Fruit fly (Drosophila melanogaster): ENCODE data around the gene CG8012.

CG8012 gene

DNA sequence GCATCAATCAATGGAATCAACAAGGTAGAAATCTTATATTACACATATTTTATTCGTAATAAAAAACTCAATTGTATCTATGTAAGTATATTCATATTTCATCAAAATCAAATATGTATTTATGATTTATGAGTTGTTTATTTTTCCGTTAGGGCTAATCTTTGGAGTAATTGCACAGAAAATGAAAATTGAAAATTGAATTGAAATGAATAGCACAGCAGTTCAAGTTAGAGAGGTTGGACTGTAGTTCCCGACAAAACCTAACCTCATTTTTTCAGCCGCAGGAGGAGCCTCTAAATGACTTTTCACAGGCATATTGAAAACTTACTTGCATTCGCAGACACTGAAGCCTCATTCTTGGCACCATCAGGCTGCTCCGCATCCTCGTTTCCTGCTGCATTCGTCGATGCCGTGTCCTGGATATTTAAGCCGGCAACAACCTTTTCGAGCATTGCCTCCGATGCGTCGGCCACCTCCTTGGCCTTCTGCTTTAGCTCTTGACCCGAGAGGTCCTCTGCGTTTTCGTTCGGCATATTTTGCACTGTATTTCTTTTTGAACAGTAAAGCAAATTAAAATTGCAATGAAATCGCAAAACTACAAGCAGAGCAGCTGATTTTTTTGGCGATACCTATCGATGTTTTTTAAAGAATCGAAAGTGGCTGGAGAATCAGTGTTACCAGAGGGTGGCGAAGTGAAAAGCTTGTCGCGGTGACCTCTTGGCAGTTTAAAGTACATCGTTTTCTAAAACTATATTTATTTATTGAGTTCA is 37.1 kb upstream of the CG8012 start, which contains the start of gene Nmt (continued):
- TF ChIP-seq CG8478 (optimal IDR thresholded peaks at IDR 0.05) (no peak), Mes4 (GFP tag; optimal IDR thresholded peaks at IDR 0.05) (no peak), CG31224 (GFP tag; IDR thresholded peaks at IDR 0.05) (no peak), CG32767 (GFP tag; IDR thresholded peaks at IDR 0.05) (no peak), tll (GFP tag; optimal IDR thresholded peaks at IDR 0.05) (no peak), CG12071 (GFP tag; optimal IDR thresholded peaks at IDR 0.05) (no peak), slp2 (GFP tag; optimal IDR thresholded peaks at IDR 0.05) (no peak), CG14965 (GFP tag; optimal IDR thresholded peaks at IDR 0.05; ENCODE audit: borderline replicate concordance) (no peak), Max (GFP tag; optimal IDR thresholded peaks at IDR 0.05) (no peak), ash1 (GFP tag; optimal IDR thresholded peaks at IDR 0.05) (no peak), dimm (GFP tag; IDR thresholded peaks at IDR 0.05) (no peak), CG10462 (GFP tag; optimal IDR thresholded peaks at IDR 0.05) (no peak), luna (GFP tag; optimal IDR thresholded peaks at IDR 0.05) (no peak), Dip3 (GFP tag; optimal IDR thresholded peaks at IDR 0.05) (peak; percentile 4), nmo (GFP tag; optimal IDR thresholded peaks at IDR 0.05) (no peak), ara (GFP tag; IDR thresholded peaks at IDR 0.05) (no peak), sens-2 (GFP tag; IDR thresholded peaks at IDR 0.05) (0 out of 2 replicates have a peak, but pooled peaks have one; percentile 20), CG30020 (tag; optimal IDR thresholded peaks at IDR 0.05) (no peak), tin (GFP tag; optimal IDR thresholded peaks at IDR 0.05) (no peak), bcd (GFP tag; optimal IDR thresholded peaks at IDR 0.05) (no peak), slou (GFP tag; optimal IDR thresholded peaks at IDR 0.05) (no peak), Sry-β (GFP tag; optimal IDR thresholded peaks at IDR 0.05) (no peak), odd (GFP tag; optimal IDR thresholded peaks at IDR 0.05) (no peak), CG4328 (GFP tag; optimal IDR thresholded peaks at IDR 0.05) (no peak), grn (GFP tag; optimal IDR thresholded peaks at IDR 0.05) (no peak), CG10543 (GFP tag; optimal IDR thresholded peaks at IDR 0.05) (no peak), CG17385 (GFP tag; optimal IDR thresholded peaks at IDR 0.05) (peak; percentile 17), CG1603 (tag; optimal IDR thresholded peaks at IDR 0.05) (peak; percentile 33), dm (GFP tag; optimal IDR thresholded peaks at IDR 0.05) (no peak), Hr78 (GFP tag; optimal IDR thresholded peaks at IDR 0.05) (peak in 1 of 2 experiments; percentile 18), kni (GFP tag; optimal IDR thresholded peaks at IDR 0.05) (no peak), CG13775 (GFP tag; optimal IDR thresholded peaks at IDR 0.05) (peak; percentile 7), CG8281 (tag; optimal IDR thresholded peaks at IDR 0.05) (no peak), Ets65A (GFP tag) (peak; percentile 90), ac (GFP tag; optimal IDR thresholded peaks at IDR 0.05) (no peak), CG11696 (GFP tag; IDR thresholded peaks at IDR 0.05) (no peak), usp (GFP tag; optimal IDR thresholded peaks at IDR 0.05) (no peak), hth (optimal IDR thresholded peaks at IDR 0.05) (no peak), nau (GFP tag; optimal IDR thresholded peaks at IDR 0.05) (no peak), sob (GFP tag; IDR thresholded peaks at IDR 0.05) (no peak), CG6791 (GFP tag; IDR thresholded peaks at IDR 0.05; ENCODE audit: partially characterized antibody) (peak; percentile 88), E2f1 (GFP tag; IDR thresholded peaks at IDR 0.05) (no peak), Vsx1 (GFP tag; optimal IDR thresholded peaks at IDR 0.05) (no peak), Xrp1 (GFP tag; IDR thresholded peaks at IDR 0.05) (no peak), CG15269 (tag; optimal IDR thresholded peaks at IDR 0.05) (no peak), Jarid2 (GFP tag; optimal IDR thresholded peaks at IDR 0.05) (no peak), zen2 (GFP tag; IDR thresholded peaks at IDR 0.05; ENCODE audit: partially characterized antibody) (peak; percentile 80), eyg (GFP tag; optimal IDR thresholded peaks at IDR 0.05) (no peak), Doc2 (GFP tag; IDR thresholded peaks at IDR 0.05) (no peak), pzg (GFP tag; optimal IDR thresholded peaks at IDR 0.05) (peak; percentile 77)

All from whole organism, embryonic.